Fruit fly (Drosophila melanogaster): ENCODE results near the gene CG12713.
A peak's percentile ranks its signal among the peaks of the same experiment; 100 is the strongest.

The CG12713 gene

dm6 chr3L:15823780-15824423 is 8.4 kb upstream of the CG12713 start (continued):
- no peak for TF ChIP-seq CG17359 (tag; optimal IDR thresholded peaks at IDR 0.05)
- no peak for TF ChIP-seq az2 (GFP tag; optimal IDR thresholded peaks at IDR 0.05)
- TF ChIP-seq Nf-YC (tag; optimal IDR thresholded peaks at IDR 0.05) = no peak
- no peak for TF ChIP-seq maf-S (GFP tag; optimal IDR thresholded peaks at IDR 0.05)
- peak; percentile 11 for TF ChIP-seq CG13894 (tag; optimal IDR thresholded peaks at IDR 0.05)
- TF ChIP-seq HmgZ (tag; optimal IDR thresholded peaks at IDR 0.05) = peak; percentile 34
- TF ChIP-seq E2f1 (GFP tag; IDR thresholded peaks at IDR 0.05) = no peak
- TF ChIP-seq h (optimal IDR thresholded peaks at IDR 0.05) = no peak
- TF ChIP-seq sima (GFP tag; optimal IDR thresholded peaks at IDR 0.05) = no peak
- no peak for TF ChIP-seq disco-r (GFP tag; optimal IDR thresholded peaks at IDR 0.05)
- no peak for TF ChIP-seq Antp (GFP tag; optimal IDR thresholded peaks at IDR 0.05)
- TF ChIP-seq gcm (GFP tag; optimal IDR thresholded peaks at IDR 0.05) = no peak
- TF ChIP-seq CG3726 (GFP tag; IDR thresholded peaks at IDR 0.05) = no peak
- no peak for TF ChIP-seq CG1024 (GFP tag; IDR thresholded peaks at IDR 0.05)
- no peak for TF ChIP-seq lmd (GFP tag; IDR thresholded peaks at IDR 0.05)
- TF ChIP-seq yki (optimal IDR thresholded peaks at IDR 0.05) = no peak
- TF ChIP-seq CG11504 (tag; optimal IDR thresholded peaks at IDR 0.05) = peak; percentile 14
- peak; percentile 5 for TF ChIP-seq CG7745 (tag; optimal IDR thresholded peaks at IDR 0.05)
- no peak for TF ChIP-seq CG16863 (GFP tag; optimal IDR thresholded peaks at IDR 0.05)
- no peak; the same call in 1 of the 2 replicates for TF ChIP-seq seq (GFP tag; IDR thresholded peaks at IDR 0.05)
- no peak for TF ChIP-seq bowl (GFP tag; IDR thresholded peaks at IDR 0.05)
- no peak for TF ChIP-seq aop (GFP tag; IDR thresholded peaks at IDR 0.05)
- 0 out of 2 replicates have a peak, but pooled peaks have one; percentile 6 for TF ChIP-seq sna (GFP tag; IDR thresholded peaks at IDR 0.05; ENCODE audit: partially characterized antibody)
- TF ChIP-seq CG9215 (GFP tag; IDR thresholded peaks at IDR 0.05) = no peak
- no peak for TF ChIP-seq CG2889 (GFP tag; IDR thresholded peaks at IDR 0.05)
- TF ChIP-seq CG12744 (GFP tag; optimal IDR thresholded peaks at IDR 0.05) = no peak
- no peak for TF ChIP-seq CG30431 (GFP tag; optimal IDR thresholded peaks at IDR 0.05)
- TF ChIP-seq Meics (GFP tag; optimal IDR thresholded peaks at IDR 0.05) = no peak
- TF ChIP-seq CG3163 (GFP tag; optimal IDR thresholded peaks at IDR 0.05) = no peak
- TF ChIP-seq chif (GFP tag; optimal IDR thresholded peaks at IDR 0.05) = no peak
- TF ChIP-seq Bdp1 (GFP tag; optimal IDR thresholded peaks at IDR 0.05) = no peak
- TF ChIP-seq unpg (GFP tag; optimal IDR thresholded peaks at IDR 0.05) = no peak
- TF ChIP-seq Blimp-1 (GFP tag; optimal IDR thresholded peaks at IDR 0.05) = no peak
- no peak for TF ChIP-seq CG4707 (GFP tag; optimal IDR thresholded peaks at IDR 0.05)
- no peak for TF ChIP-seq ssp (GFP tag; IDR thresholded peaks at IDR 0.05)
- TF ChIP-seq Rfx (GFP tag; IDR thresholded peaks at IDR 0.05) = no peak
- TF ChIP-seq CG7839 (tag; optimal IDR thresholded peaks at IDR 0.05) = no peak
- no peak for TF ChIP-seq fu2 (GFP tag; optimal IDR thresholded peaks at IDR 0.05)
- no peak for TF ChIP-seq fru (optimal IDR thresholded peaks at IDR 0.05)
- peak; percentile 14 for TF ChIP-seq odd (GFP tag; optimal IDR thresholded peaks at IDR 0.05)
- TF ChIP-seq CG31224 (GFP tag; IDR thresholded peaks at IDR 0.05) = no peak
- peak; percentile 14 for TF ChIP-seq CG2712 (tag; optimal IDR thresholded peaks at IDR 0.05)
- no peak for TF ChIP-seq p53 (GFP tag; optimal IDR thresholded peaks at IDR 0.05)
- TF ChIP-seq NK7.1 (GFP tag; optimal IDR thresholded peaks at IDR 0.05) = no peak
- no peak for TF ChIP-seq CG3838 (GFP tag; optimal IDR thresholded peaks at IDR 0.05)
- no peak for TF ChIP-seq Tbp (GFP tag; optimal IDR thresholded peaks at IDR 0.05)
- no peak for TF ChIP-seq hbn (GFP tag; IDR thresholded peaks at IDR 0.05; ENCODE audit: partially characterized antibody)
- no peak for TF ChIP-seq CG4282 (GFP tag; optimal IDR thresholded peaks at IDR 0.05)
- TF ChIP-seq CG3995 (GFP tag; optimal IDR thresholded peaks at IDR 0.05) = no peak
- TF ChIP-seq org-1 (GFP tag; optimal IDR thresholded peaks at IDR 0.05) = no peak
- no peak for TF ChIP-seq br (optimal IDR thresholded peaks at IDR 0.05)
- TF ChIP-seq CG7372 (GFP tag; IDR thresholded peaks at IDR 0.05) = no peak
- TF ChIP-seq en (GFP tag; optimal IDR thresholded peaks at IDR 0.05) = no peak
- peak; percentile 62 for TF ChIP-seq CG34376 (GFP tag; optimal IDR thresholded peaks at IDR 0.05)

Measured in whole organism, embryonic.